Comparison of ENCODE assay signal across 1 fruit fly cellular context in genomic region chr2L:19434260-19434659, dm6.
TF ChIP-seq lines count a peak whose summit lies in the region.

No protein-coding gene starts in this region.

TF ChIP-seq in whole organism, embryonic, 481 proteins besides CTCF, POLR2A, EP300 and RAD21 (continued from another document):
- TF ChIP-seq Sry-β (GFP tag; optimal IDR thresholded peaks at IDR 0.05; lab: Kevin White, UChicago) (peak; percentile 15), CG31441 (GFP tag; IDR thresholded peaks at IDR 0.05; lab: Robert Waterston, UW) (peak; percentile 63), Bgb (GFP tag; IDR thresholded peaks at IDR 0.05; lab: Robert Waterston, UW; ENCODE audit: partially characterized antibody) (no peak), CG11696 (GFP tag; IDR thresholded peaks at IDR 0.05; lab: Robert Waterston, UW) (no peak), hkb (optimal IDR thresholded peaks at IDR 0.05; lab: Kevin White, UChicago) (no peak), hkb (GFP tag; IDR thresholded peaks at IDR 0.05; lab: Robert Waterston, UW) (peak; percentile 38; the same call in 1 of the 2 replicates), dmrt11E (tag; optimal IDR thresholded peaks at IDR 0.05; lab: Kevin White, UChicago) (peak; percentile 81), Ets65A (GFP tag; lab: Kevin White, UChicago) (no peak), Deaf1 (tag; optimal IDR thresholded peaks at IDR 0.05; lab: Kevin White, UChicago) (no peak), Chrac-16 (GFP tag; optimal IDR thresholded peaks at IDR 0.05; lab: Kevin White, UChicago) (no peak), CG2875 (GFP tag; optimal IDR thresholded peaks at IDR 0.05; lab: Kevin White, UChicago) (peak; percentile 65), CG6765 (GFP tag; optimal IDR thresholded peaks at IDR 0.05; lab: Kevin White, UChicago) (peak; percentile 32), Camta (GFP tag; optimal IDR thresholded peaks at IDR 0.05; lab: Kevin White, UChicago) (no peak), CG15601 (tag; optimal IDR thresholded peaks at IDR 0.05; lab: Kevin White, UChicago) (peak; percentile 66), NfI (GFP tag; optimal IDR thresholded peaks at IDR 0.05; lab: Kevin White, UChicago) (no peak), Hand (GFP tag; optimal IDR thresholded peaks at IDR 0.05; lab: Kevin White, UChicago) (no peak), lab (GFP tag; optimal IDR thresholded peaks at IDR 0.05; lab: Kevin White, UChicago) (peak; percentile 82), CG16815 (GFP tag; optimal IDR thresholded peaks at IDR 0.05; lab: Kevin White, UChicago) (no peak), CG11247 (GFP tag; IDR thresholded peaks at IDR 0.05; lab: Robert Waterston, UW) (no peak), luna (GFP tag; optimal IDR thresholded peaks at IDR 0.05; lab: Kevin White, UChicago) (no peak), CG14014 (GFP tag; IDR thresholded peaks at IDR 0.05; lab: Robert Waterston, UW) (no peak), CG11398 (GFP tag; optimal IDR thresholded peaks at IDR 0.05; lab: Kevin White, UChicago) (no peak), eyg (GFP tag; optimal IDR thresholded peaks at IDR 0.05; lab: Kevin White, UChicago) (no peak), CG18011 (GFP tag; optimal IDR thresholded peaks at IDR 0.05; lab: Kevin White, UChicago) (no peak), jigr1 (GFP tag; IDR thresholded peaks at IDR 0.05; lab: Robert Waterston, UW) (no peak), trh (GFP tag; optimal IDR thresholded peaks at IDR 0.05; lab: Kevin White, UChicago) (no peak), cad (GFP tag; optimal IDR thresholded peaks at IDR 0.05; lab: Kevin White, UChicago) (no peak), Hey (tag; optimal IDR thresholded peaks at IDR 0.05; lab: Kevin White, UChicago) (no peak), lov (optimal IDR thresholded peaks at IDR 0.05; lab: Kevin White, UChicago) (no peak), lov (GFP tag; IDR thresholded peaks at IDR 0.05; lab: Robert Waterston, UW) (no peak), CG15479 (GFP tag; optimal IDR thresholded peaks at IDR 0.05; lab: Kevin White, UChicago) (peak; percentile 14), CG9817 (tag; optimal IDR thresholded peaks at IDR 0.05; lab: Kevin White, UChicago) (no peak), H2.0 (GFP tag; IDR thresholded peaks at IDR 0.05; lab: Robert Waterston, UW) (no peak), Ptx1 (GFP tag; IDR thresholded peaks at IDR 0.05; lab: Robert Waterston, UW) (no peak), CG14965 (GFP tag; optimal IDR thresholded peaks at IDR 0.05; lab: Kevin White, UChicago; ENCODE audit: borderline replicate concordance) (no peak), pb (GFP tag; optimal IDR thresholded peaks at IDR 0.05; lab: Kevin White, UChicago) (no peak), CG16863 (GFP tag; optimal IDR thresholded peaks at IDR 0.05; lab: Kevin White, UChicago) (no peak), MTF-1 (GFP tag; optimal IDR thresholded peaks at IDR 0.05; lab: Kevin White, UChicago; ENCODE audit: borderline replicate concordance) (peak; percentile 85), CG18476 (GFP tag; optimal IDR thresholded peaks at IDR 0.05; lab: Kevin White, UChicago) (no peak), HLH3B (GFP tag; IDR thresholded peaks at IDR 0.05; lab: Robert Waterston, UW) (no peak), CG9932 (GFP tag; IDR thresholded peaks at IDR 0.05; lab: Robert Waterston, UW) (no peak), Mad (GFP tag; optimal IDR thresholded peaks at IDR 0.05; lab: Kevin White, UChicago) (no peak), CG18619 (GFP tag; optimal IDR thresholded peaks at IDR 0.05; lab: Kevin White, UChicago) (no peak), gsb-n (tag; optimal IDR thresholded peaks at IDR 0.05; lab: Kevin White, UChicago) (peak; percentile 62), disco-r (GFP tag; optimal IDR thresholded peaks at IDR 0.05; lab: Kevin White, UChicago) (no peak), Usf (GFP tag; optimal IDR thresholded peaks at IDR 0.05; lab: Kevin White, UChicago) (no peak), CG18262 (tag; optimal IDR thresholded peaks at IDR 0.05; lab: Kevin White, UChicago) (peak; percentile 67), NK7.1 (GFP tag; optimal IDR thresholded peaks at IDR 0.05; lab: Kevin White, UChicago) (no peak), Drgx (GFP tag; IDR thresholded peaks at IDR 0.05; lab: Robert Waterston, UW) (no peak), CG4360 (GFP tag; IDR thresholded peaks at IDR 0.05; lab: Robert Waterston, UW) (no peak), Trl (optimal IDR thresholded peaks at IDR 0.05; lab: Kevin White, UChicago) (no peak), Trl (GFP tag; optimal IDR thresholded peaks at IDR 0.05; lab: Kevin White, UChicago) (no peak), CG12942 (GFP tag; optimal IDR thresholded peaks at IDR 0.05; lab: Kevin White, UChicago) (peak; percentile 8), hb (GFP tag; IDR thresholded peaks at IDR 0.05; lab: Robert Waterston, UW; ENCODE audit: partially characterized antibody) (no peak), D19A (tag; optimal IDR thresholded peaks at IDR 0.05; lab: Kevin White, UChicago) (peak; percentile 34), sna (GFP tag; IDR thresholded peaks at IDR 0.05; lab: Robert Waterston, UW; ENCODE audit: partially characterized antibody) (no peak), CG8089 (GFP tag; optimal IDR thresholded peaks at IDR 0.05; lab: Kevin White, UChicago) (no peak), usp (GFP tag; optimal IDR thresholded peaks at IDR 0.05; lab: Kevin White, UChicago) (no peak), schlank (tag; optimal IDR thresholded peaks at IDR 0.05; lab: Kevin White, UChicago) (no peak), chm (GFP tag; IDR thresholded peaks at IDR 0.05; lab: Robert Waterston, UW) (no peak), az2 (GFP tag; optimal IDR thresholded peaks at IDR 0.05; lab: Kevin White, UChicago) (peak; percentile 9), Meics (GFP tag; optimal IDR thresholded peaks at IDR 0.05; lab: Kevin White, UChicago) (peak; percentile 27), fd102C (GFP tag; optimal IDR thresholded peaks at IDR 0.05; lab: Kevin White, UChicago) (peak; percentile 79), mld (GFP tag; IDR thresholded peaks at IDR 0.05; lab: Robert Waterston, UW; ENCODE audit: partially characterized antibody) (no peak), kay (GFP tag; optimal IDR thresholded peaks at IDR 0.05; lab: Kevin White, UChicago) (no peak), HLHmδ (GFP tag; optimal IDR thresholded peaks at IDR 0.05; lab: Kevin White, UChicago) (peak; percentile 73), CG32767 (GFP tag; IDR thresholded peaks at IDR 0.05; lab: Robert Waterston, UW) (no peak), inv (GFP tag; IDR thresholded peaks at IDR 0.05; lab: Robert Waterston, UW; ENCODE audit: partially characterized antibody) (no peak), CG1832 (GFP tag; optimal IDR thresholded peaks at IDR 0.05; lab: Kevin White, UChicago) (no peak), tap (tag; optimal IDR thresholded peaks at IDR 0.05; lab: Kevin White, UChicago) (peak; percentile 75), CG1024 (GFP tag; IDR thresholded peaks at IDR 0.05; lab: Robert Waterston, UW) (peak; percentile 30; the same call in 1 of the 2 replicates), so (GFP tag; IDR thresholded peaks at IDR 0.05; lab: Robert Waterston, UW) (no peak), C15 (GFP tag; IDR thresholded peaks at IDR 0.05; lab: Robert Waterston, UW) (no peak), CG1602 (GFP tag; optimal IDR thresholded peaks at IDR 0.05; lab: Kevin White, UChicago) (no peak), shn (GFP tag; optimal IDR thresholded peaks at IDR 0.05; lab: Kevin White, UChicago) (no peak), CG11560 (tag; IDR thresholded peaks at IDR 0.05; lab: Robert Waterston, UW) (no peak), run (tag; optimal IDR thresholded peaks at IDR 0.05; lab: Kevin White, UChicago) (no peak), pfk (GFP tag; optimal IDR thresholded peaks at IDR 0.05; lab: Kevin White, UChicago) (peak; percentile 60), CG10147 (GFP tag; optimal IDR thresholded peaks at IDR 0.05; lab: Kevin White, UChicago) (peak; percentile 35), CG10959 (GFP tag; IDR thresholded peaks at IDR 0.05; lab: Robert Waterston, UW) (0 out of 2 replicates have a peak, but pooled peaks have one; percentile 32), CG7556 (GFP tag; optimal IDR thresholded peaks at IDR 0.05; lab: Kevin White, UChicago) (peak; percentile 38), sr (GFP tag; IDR thresholded peaks at IDR 0.05; lab: Robert Waterston, UW) (no peak), mirr (GFP tag; optimal IDR thresholded peaks at IDR 0.05; lab: Kevin White, UChicago) (peak; percentile 72), Optix (GFP tag; IDR thresholded peaks at IDR 0.05; lab: Robert Waterston, UW) (no peak), CG4854 (GFP tag; optimal IDR thresholded peaks at IDR 0.05; lab: Kevin White, UChicago) (peak; percentile 20), CG10565 (GFP tag; optimal IDR thresholded peaks at IDR 0.05; lab: Kevin White, UChicago) (no peak), Poxn (GFP tag; IDR thresholded peaks at IDR 0.05; lab: Robert Waterston, UW) (no peak), CG33213 (GFP tag; optimal IDR thresholded peaks at IDR 0.05; lab: Kevin White, UChicago) (peak; percentile 16), z (GFP tag; IDR thresholded peaks at IDR 0.05; lab: Robert Waterston, UW) (no peak), Abd-B (GFP tag; optimal IDR thresholded peaks at IDR 0.05; lab: Kevin White, UChicago) (no peak), CG5953 (GFP tag; IDR thresholded peaks at IDR 0.05; lab: Robert Waterston, UW) (no peak), ttk (GFP tag; IDR thresholded peaks at IDR 0.05; lab: Robert Waterston, UW) (no peak), pan (optimal IDR thresholded peaks at IDR 0.05; lab: Kevin White, UChicago) (no peak), pan (GFP tag; optimal IDR thresholded peaks at IDR 0.05 in 1 of 2, IDR thresholded peaks at IDR 0.05 in 1 of 2) (peak in 1 of 2 experiments; percentile 17), tgo (GFP tag; IDR thresholded peaks at IDR 0.05; lab: Robert Waterston, UW) (no peak), CG9727 (GFP tag; optimal IDR thresholded peaks at IDR 0.05; lab: Kevin White, UChicago) (peak; percentile 57), bowl (GFP tag; IDR thresholded peaks at IDR 0.05; lab: Robert Waterston, UW) (no peak), CG17912 (GFP tag; optimal IDR thresholded peaks at IDR 0.05; lab: Kevin White, UChicago) (peak; percentile 78), grau (tag; optimal IDR thresholded peaks at IDR 0.05; lab: Kevin White, UChicago) (peak; percentile 21), p53 (GFP tag; optimal IDR thresholded peaks at IDR 0.05; lab: Kevin White, UChicago) (no peak), Neu2 (GFP tag; optimal IDR thresholded peaks at IDR 0.05; lab: Kevin White, UChicago; ENCODE audit: borderline replicate concordance) (no peak)
